Fruit fly (Drosophila melanogaster): ENCODE results near the gene CG10979.

DNA sequence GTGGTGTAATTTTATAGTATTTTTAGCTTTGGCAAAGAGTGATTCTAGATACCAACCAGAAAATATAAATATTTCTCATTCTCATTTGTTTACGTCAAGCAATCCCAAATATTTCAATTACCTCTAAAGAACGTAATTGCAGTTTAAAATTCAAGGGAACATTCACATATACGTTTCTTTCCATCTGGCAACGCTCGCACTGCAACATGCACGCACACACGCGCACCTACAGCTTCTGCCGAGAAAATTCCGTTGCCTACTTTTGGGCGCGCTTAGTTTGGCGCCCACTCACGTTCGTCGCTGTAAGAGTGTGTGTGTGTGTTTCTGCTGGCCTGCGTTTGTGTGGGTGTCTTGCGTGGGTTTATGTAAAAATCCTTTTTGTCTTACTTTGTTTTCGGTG is 22.1 kb upstream of the CG10979 start:
- TF ChIP-seq psq (optimal IDR thresholded peaks at IDR 0.05) (no peak), usp (GFP tag; optimal IDR thresholded peaks at IDR 0.05) (no peak), pan (optimal IDR thresholded peaks at IDR 0.05) (no peak), CG8478 (optimal IDR thresholded peaks at IDR 0.05) (no peak), EcR (GFP tag; optimal IDR thresholded peaks at IDR 0.05) (no peak)
